Worm (Caenorhabditis elegans) whole organism, late embryonic: ENCODE results near the gene atn-1.

Experiments used
- C38D4.7 ChIP-seq: fragments of 200-800 bp; sonication (Bioruptor generic); optimal IDR thresholded peaks from 2 replicates; lab custom pipeline; 2018; ENCODE audit warnings: mild to moderate bottlenecking, missing genetic modification characterization, moderate library complexity, missing compliant biosample characterization
- K09A11.1 ChIP-seq: sonication (generic microtip); optimal IDR thresholded peaks from 2 replicates; lab custom pipeline; 2017; ENCODE audit warnings: antibody characterized with exemption, mild to moderate bottlenecking, missing genetic modification characterization, missing compliant biosample characterization; ENCODE audit not compliant: insufficient read depth
- elt-2 ChIP-seq: sonication (generic microtip); optimal IDR thresholded peaks from 2 replicates; lab custom pipeline; 2016; ENCODE audit warnings: missing genetic modification reagents, missing genetic modification characterization, missing compliant biosample characterization
- madf-2 ChIP-seq: sonication (generic microtip); optimal IDR thresholded peaks from 2 replicates; lab custom pipeline; 2017; ENCODE audit warnings: missing genetic modification characterization, missing compliant biosample characterization
- pha-4 ChIP-seq: fragments of 150-350 bp; optimal IDR thresholded peaks from 2 replicates; lab custom pipeline; 2018; ENCODE audit warnings: missing biosample characterization, missing genetic modification reagents, missing genetic modification characterization
- pqm-1 ChIP-seq: sonication (generic microtip); optimal IDR thresholded peaks from 2 replicates; lab custom pipeline; 2016; ENCODE audit warnings: missing genetic modification characterization, missing compliant biosample characterization
- sox-4 ChIP-seq: sonication (generic microtip); optimal IDR thresholded peaks from 2 replicates; lab custom pipeline; 2017; ENCODE audit warnings: mild to moderate bottlenecking, missing genetic modification characterization, inconsistent platforms, missing compliant biosample characterization

DNA sequence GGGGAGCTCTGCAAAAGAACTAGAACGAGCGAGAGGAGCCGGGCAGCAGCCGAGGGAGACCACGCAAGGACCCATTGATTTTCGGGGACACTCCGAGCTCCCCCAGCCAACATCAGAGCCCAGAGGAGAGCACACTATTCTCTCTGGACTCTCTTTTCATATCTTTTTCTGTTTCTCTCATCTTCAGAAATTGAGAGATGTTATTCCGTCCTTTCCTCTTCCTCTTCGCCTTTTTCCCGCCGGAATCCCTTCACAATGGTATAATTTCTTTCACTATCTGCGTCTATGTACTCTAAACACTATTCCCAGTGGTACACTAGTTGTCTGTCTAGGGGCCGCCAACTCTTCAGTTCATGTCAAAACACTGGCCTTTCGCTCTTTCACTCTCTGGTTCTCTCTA is 12.8 kb upstream of the atn-1 start:
- no peak for TF ChIP-seq elt-2 (tag; lab: Kevin White, UChicago)
- no peak for TF ChIP-seq pha-4
- peak; percentile 44 for TF ChIP-seq madf-2
- TF ChIP-seq sox-4, result no peak
- TF ChIP-seq pqm-1 (tag; lab: Kevin White, UChicago), result no peak
- peak; percentile 13 for TF ChIP-seq K09A11.1 (tag; lab: Kevin White, UChicago)
- no peak for TF ChIP-seq C38D4.7 (GFP tag; lab: Kevin White, UChicago)
